Fruit fly (Drosophila melanogaster) whole organism, embryonic: Measurements from ENCODE around the gene Sirt4.

Experiments used
- CG10462 ChIP-seq: fragments of 200-800 bp; sonication (Bioruptor generic); optimal IDR thresholded peaks from 2 replicates; lab custom pipeline; 2016; ENCODE audit warnings: missing biosample characterization, missing genetic modification characterization
- CG11456 ChIP-seq: fragments of 200-800 bp; sonication (Bioruptor generic); IDR thresholded peaks from 3 replicates; pipeline ENCODE4 v1.3.6; 2022; ENCODE audit warnings: missing biosample characterization, missing genetic modification characterization
- CG12071 ChIP-seq: fragments of 200-800 bp; sonication (Bioruptor generic); optimal IDR thresholded peaks from 3 replicates; lab custom pipeline; 2018; ENCODE audit warnings: missing biosample characterization, mild to moderate bottlenecking, missing genetic modification characterization
- CG12104 ChIP-seq: fragments of 200-800 bp; sonication (Bioruptor generic); optimal IDR thresholded peaks from 3 replicates; lab custom pipeline; 2016; ENCODE audit warnings: missing biosample characterization, missing genetic modification characterization
- CG12236 ChIP-seq: fragments of 200-800 bp; sonication (Bioruptor generic); optimal IDR thresholded peaks from 2 replicates; lab custom pipeline; 2016; ENCODE audit warnings: missing biosample characterization, missing genetic modification characterization
- CG15696 ChIP-seq: fragments of 200-800 bp; sonication (Bioruptor generic); optimal IDR thresholded peaks from 2 replicates; lab custom pipeline; 2019; ENCODE audit warnings: missing biosample characterization, mild to moderate bottlenecking, missing genetic modification characterization, moderate library complexity
- CG1603 ChIP-seq: fragments of 200-800 bp; sonication (Bioruptor generic); optimal IDR thresholded peaks from 2 replicates; lab custom pipeline; 2019; ENCODE audit warnings: missing biosample characterization, mild to moderate bottlenecking, missing genetic modification characterization, moderate library complexity
- CG1647 ChIP-seq: fragments of 200-800 bp; sonication (Bioruptor generic); optimal IDR thresholded peaks from 3 replicates; lab custom pipeline; 2016; ENCODE audit warnings: missing biosample characterization, missing genetic modification characterization
- CG17385 ChIP-seq: fragments of 200-800 bp; sonication (Bioruptor generic); optimal IDR thresholded peaks from 3 replicates; lab custom pipeline; 2018; ENCODE audit warnings: missing biosample characterization, mild to moderate bottlenecking, missing genetic modification characterization
- CG1832 ChIP-seq: fragments of 200-800 bp; sonication (Bioruptor generic); optimal IDR thresholded peaks from 2 replicates; lab custom pipeline; 2017; ENCODE audit warnings: missing biosample characterization, mild to moderate bottlenecking, missing genetic modification characterization, inconsistent platforms
- CG18764 ChIP-seq: fragments of 200-800 bp; sonication (Bioruptor generic); optimal IDR thresholded peaks from 3 replicates; lab custom pipeline; 2016; ENCODE audit warnings: missing biosample characterization, missing genetic modification characterization
- CG34224 ChIP-seq: fragments of 200-800 bp; sonication (Bioruptor generic); IDR thresholded peaks from 3 replicates; pipeline ENCODE4 v1.3.6; 2022; ENCODE audit warnings: missing biosample characterization, missing genetic modification characterization; ENCODE audit not compliant: partially characterized antibody
- CG34376 ChIP-seq: fragments of 200-800 bp; sonication (Bioruptor generic); optimal IDR thresholded peaks from 2 replicates; lab custom pipeline; 2018; ENCODE audit warnings: missing biosample characterization, mild to moderate bottlenecking, missing genetic modification characterization
- CG34422 ChIP-seq: fragments of 200-800 bp; sonication (Bioruptor generic); IDR thresholded peaks from 3 replicates; pipeline ENCODE4 v1.3.6; 2022; ENCODE audit warnings: missing biosample characterization, missing genetic modification characterization
- CG4282 ChIP-seq: fragments of 200-800 bp; sonication (Bioruptor generic); optimal IDR thresholded peaks from 2 replicates; lab custom pipeline; 2016; ENCODE audit warnings: missing biosample characterization, missing genetic modification characterization
- CG4424 ChIP-seq: fragments of 200-800 bp; sonication (Bioruptor generic); optimal IDR thresholded peaks from 3 replicates; lab custom pipeline; 2016; ENCODE audit warnings: missing biosample characterization, missing genetic modification characterization
- CG4730 ChIP-seq: fragments of 200-800 bp; sonication (Bioruptor generic); IDR thresholded peaks from 2 replicates; pipeline ENCODE4 v1.3.6; 2022; ENCODE audit warnings: missing biosample characterization, missing genetic modification characterization
- CG6765 ChIP-seq: fragments of 200-800 bp; sonication (Bioruptor generic); optimal IDR thresholded peaks from 3 replicates; lab custom pipeline; 2017; ENCODE audit warnings: missing biosample characterization, mild to moderate bottlenecking, missing genetic modification characterization
- CG8281 ChIP-seq: fragments of 200-800 bp; sonication (Bioruptor generic); optimal IDR thresholded peaks from 2 replicates; lab custom pipeline; 2018; ENCODE audit warnings: missing biosample characterization, mild to moderate bottlenecking, missing genetic modification characterization, moderate library complexity
- CG8388 ChIP-seq: fragments of 200-800 bp; sonication (Bioruptor generic); optimal IDR thresholded peaks from 2 replicates; lab custom pipeline; 2019; ENCODE audit warnings: missing biosample characterization, mild to moderate bottlenecking, missing genetic modification characterization, moderate library complexity
- CG9609 ChIP-seq: fragments of 200-800 bp; sonication (Bioruptor generic); optimal IDR thresholded peaks from 3 replicates; lab custom pipeline; 2016; ENCODE audit warnings: missing biosample characterization, missing genetic modification characterization
- CG9727 ChIP-seq: fragments of 200-800 bp; sonication (Bioruptor generic); optimal IDR thresholded peaks from 3 replicates; lab custom pipeline; 2017; ENCODE audit warnings: missing biosample characterization, mild to moderate bottlenecking, missing genetic modification characterization
- D19A ChIP-seq: fragments of 200-800 bp; optimal IDR thresholded peaks from 3 replicates; lab custom pipeline; 2019; ENCODE audit warnings: missing biosample characterization, mild to moderate bottlenecking, missing genetic modification characterization, moderate library complexity
- Deaf1 ChIP-seq: fragments of 200-800 bp; optimal IDR thresholded peaks from 3 replicates; lab custom pipeline; 2019; ENCODE audit warnings: missing biosample characterization, mild to moderate bottlenecking, missing genetic modification characterization, moderate library complexity
- Elba2 ChIP-seq: fragments of 200-800 bp; sonication (Bioruptor generic); optimal IDR thresholded peaks from 3 replicates; lab custom pipeline; 2016; ENCODE audit warnings: missing biosample characterization, missing genetic modification characterization
- Ets65A ChIP-seq: fragments of 200-800 bp; sonication (Bioruptor generic); peaks from one replicate; lab custom pipeline; 2016; ENCODE audit warnings: missing biosample characterization, missing genetic modification characterization
- MBD-R2 ChIP-seq: fragments of 200-800 bp; sonication (Bioruptor generic); IDR thresholded peaks from 2 replicates; pipeline ENCODE4 v1.3.6; 2022; ENCODE audit warnings: missing biosample characterization, missing genetic modification characterization
- Max ChIP-seq: fragments of 200-800 bp; sonication (Bioruptor generic); optimal IDR thresholded peaks from 2 replicates; lab custom pipeline; 2016; ENCODE audit warnings: missing biosample characterization, mild to moderate bottlenecking, missing genetic modification characterization
- Tbp ChIP-seq: fragments of >200 bp; optimal IDR thresholded peaks from 2 replicates; lab custom pipeline; 2018; ENCODE audit warnings: missing biosample characterization, missing genetic modification characterization
- amos ChIP-seq: fragments of 200-800 bp; sonication (Bioruptor generic); IDR thresholded peaks from 2 replicates; pipeline ENCODE4 v1.3.6; 2022; ENCODE audit warnings: missing biosample characterization, missing genetic modification characterization; ENCODE audit not compliant: partially characterized antibody
- cad ChIP-seq: fragments of >200 bp; optimal IDR thresholded peaks from 2 replicates; lab custom pipeline; 2017; ENCODE audit warnings: missing biosample characterization, missing genetic modification characterization
- cato ChIP-seq: fragments of 200-800 bp; sonication (Bioruptor generic); optimal IDR thresholded peaks from 2 replicates; lab custom pipeline; 2016; ENCODE audit warnings: missing biosample characterization, missing genetic modification characterization, borderline replicate concordance
- caup ChIP-seq: fragments of 200-800 bp; sonication (Bioruptor generic); optimal IDR thresholded peaks from 3 replicates; lab custom pipeline; 2017; ENCODE audit warnings: missing biosample characterization, mild to moderate bottlenecking, missing genetic modification characterization, moderate library complexity; ENCODE audit not compliant: severe bottlenecking
- dati ChIP-seq: fragments of 200-800 bp; sonication (Bioruptor generic); IDR thresholded peaks from 2 replicates; pipeline ENCODE4 v1.3.6; 2022; ENCODE audit warnings: missing biosample characterization, missing genetic modification characterization
- dpn ChIP-seq, 2 experiments: fragments of 200-800 bp; sonication (Bioruptor generic); optimal IDR thresholded peaks; 3 replicates each; lab custom pipeline; 2016; ENCODE audit warnings: missing biosample characterization in 2 of 2, missing genetic modification characterization in 2 of 2
- dysf ChIP-seq: fragments of 200-800 bp; sonication (Bioruptor generic); IDR thresholded peaks from 3 replicates; pipeline ENCODE4 v1.3.6; 2022; ENCODE audit warnings: missing biosample characterization, missing genetic modification characterization
- fd3F ChIP-seq: fragments of 200-800 bp; sonication (Bioruptor generic); optimal IDR thresholded peaks from 2 replicates; lab custom pipeline; 2018; ENCODE audit warnings: missing biosample characterization, mild to moderate bottlenecking, missing genetic modification characterization, moderate library complexity
- ftz-f1 ChIP-seq: fragments of 200-800 bp; sonication (Bioruptor generic); optimal IDR thresholded peaks from 2 replicates; lab custom pipeline; 2016; ENCODE audit warnings: missing biosample characterization, missing genetic modification characterization
- gem ChIP-seq: fragments of 200-800 bp; sonication (Bioruptor generic); optimal IDR thresholded peaks from 2 replicates; lab custom pipeline; 2019; ENCODE audit warnings: missing biosample characterization, mild to moderate bottlenecking, missing genetic modification characterization, moderate library complexity
- grn ChIP-seq: fragments of 200-800 bp; sonication (Bioruptor generic); optimal IDR thresholded peaks from 3 replicates; lab custom pipeline; 2017; ENCODE audit warnings: missing biosample characterization, missing genetic modification characterization
- kay ChIP-seq: fragments of 200-800 bp; sonication (Bioruptor generic); optimal IDR thresholded peaks from 2 replicates; lab custom pipeline; 2016; ENCODE audit warnings: missing biosample characterization, missing genetic modification characterization
- ken ChIP-seq: fragments of 200-800 bp; sonication (Bioruptor generic); IDR thresholded peaks from 3 replicates; pipeline ENCODE4 v1.3.6; 2022; ENCODE audit warnings: missing biosample characterization, missing genetic modification characterization
- maf-S ChIP-seq: fragments of 200-800 bp; sonication (Bioruptor generic); optimal IDR thresholded peaks from 2 replicates; lab custom pipeline; 2016; ENCODE audit warnings: missing biosample characterization, missing genetic modification characterization
- nom ChIP-seq: fragments of 200-800 bp; sonication (Bioruptor generic); optimal IDR thresholded peaks from 2 replicates; lab custom pipeline; 2017; ENCODE audit warnings: missing biosample characterization, missing genetic modification characterization, mild to moderate bottlenecking, moderate library complexity, missing genetic modification reagents
- oc ChIP-seq: fragments of 200-800 bp; sonication (Bioruptor generic); optimal IDR thresholded peaks from 2 replicates; lab custom pipeline; 2018; ENCODE audit warnings: missing biosample characterization, mild to moderate bottlenecking, missing genetic modification characterization, moderate library complexity
- psq ChIP-seq: fragments of 200-800 bp; sonication (Bioruptor generic); optimal IDR thresholded peaks from 2 replicates; lab custom pipeline; 2017; ENCODE audit warnings: missing biosample characterization, missing genetic modification characterization
- sens-2 ChIP-seq: fragments of 200-800 bp; sonication (Bioruptor generic); IDR thresholded peaks from 2 replicates; pipeline ENCODE4 v1.3.6; 2022; ENCODE audit warnings: missing biosample characterization, missing genetic modification characterization
- sob ChIP-seq: fragments of 200-800 bp; sonication (Bioruptor generic); IDR thresholded peaks from 2 replicates; pipeline ENCODE4 v1.3.6; 2022; ENCODE audit warnings: missing biosample characterization, missing genetic modification characterization
- tll ChIP-seq, 2 experiments: fragments of 200-800 bp in 1 of 2; fragments of >200 bp in 1 of 2; sonication (Bioruptor generic) in 1 of 2; optimal IDR thresholded peaks; 2 replicates each; lab custom pipeline; 2017 to 2019; ENCODE audit warnings: missing biosample characterization in 2 of 2, missing genetic modification characterization in 2 of 2, mild to moderate bottlenecking in 1 of 2, moderate library complexity in 1 of 2
- tup ChIP-seq: fragments of 200-800 bp; sonication (Bioruptor generic); optimal IDR thresholded peaks from 2 replicates; lab custom pipeline; 2016; ENCODE audit warnings: missing biosample characterization, mild to moderate bottlenecking, missing genetic modification characterization, moderate library complexity
- unc-4 ChIP-seq: fragments of 200-800 bp; sonication (Bioruptor generic); IDR thresholded peaks from 2 replicates; pipeline ENCODE4 v1.3.6; 2022; ENCODE audit warnings: missing biosample characterization, missing genetic modification characterization; ENCODE audit not compliant: partially characterized antibody

The Sirt4 gene

DNA sequence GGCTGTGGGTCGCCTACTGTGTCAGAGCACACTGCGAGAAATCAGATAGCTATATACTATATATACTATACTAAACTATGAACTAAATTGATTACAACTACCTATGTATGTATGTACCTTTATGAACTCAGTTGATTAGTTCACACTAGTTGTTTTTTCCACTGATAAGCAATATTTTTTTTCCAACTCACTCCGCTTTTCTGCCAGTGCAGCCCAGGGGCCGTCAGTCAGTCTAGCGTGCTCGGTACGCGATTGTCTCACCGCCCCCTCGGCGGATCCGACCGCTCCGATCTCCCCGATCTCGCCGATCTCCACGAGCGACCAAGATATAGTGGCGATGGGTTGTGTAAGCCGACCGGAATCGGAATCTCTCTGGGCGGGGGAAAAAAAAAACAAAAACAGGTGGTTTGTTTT, 40.2 kb upstream of the Sirt4 start (continued):
- peak; percentile 92 for TF ChIP-seq CG11456 (GFP tag; lab: Robert Waterston, UW)
- no peak for TF ChIP-seq CG4282 (GFP tag; lab: Kevin White, UChicago)
- peak; percentile 92 for TF ChIP-seq CG34422 (GFP tag; lab: Robert Waterston, UW)
- TF ChIP-seq psq (GFP tag; lab: Kevin White, UChicago), result no peak
- TF ChIP-seq fd3F (GFP tag; lab: Kevin White, UChicago), result peak; percentile 68
- TF ChIP-seq Ets65A, result peak; percentile 84
- peak; percentile 90 for TF ChIP-seq CG1603 (tag; lab: Kevin White, UChicago)
- no peak for TF ChIP-seq CG12236 (GFP tag; lab: Kevin White, UChicago)
- no peak for TF ChIP-seq cad
- peak; percentile 96 for TF ChIP-seq dysf
- peak; percentile 65 for TF ChIP-seq tup (GFP tag; lab: Kevin White, UChicago)
- TF ChIP-seq ftz-f1 (GFP tag; lab: Kevin White, UChicago), result peak; percentile 13
- peak; percentile 68 for TF ChIP-seq CG1647 (GFP tag; lab: Kevin White, UChicago)
- TF ChIP-seq CG15696 (tag; lab: Kevin White, UChicago), result peak; percentile 44
- TF ChIP-seq MBD-R2 (GFP tag; lab: Robert Waterston, UW), result peak; percentile 79
- TF ChIP-seq sob (GFP tag; lab: Robert Waterston, UW), result peak; percentile 92
- TF ChIP-seq CG4424, result peak; percentile 78
- TF ChIP-seq CG9727, result peak; percentile 78
- peak; percentile 82 for TF ChIP-seq ken
- peak; percentile 73 for TF ChIP-seq Max (GFP tag; lab: Kevin White, UChicago)
- TF ChIP-seq CG34224 (GFP tag; lab: Robert Waterston, UW), result no peak
- peak; percentile 42; the same call in 1 of the 2 replicates for TF ChIP-seq sens-2
- peak; percentile 48 for TF ChIP-seq cato (GFP tag; lab: Kevin White, UChicago)
- TF ChIP-seq caup (GFP tag; lab: Kevin White, UChicago), result peak; percentile 87
- TF ChIP-seq CG18764 (GFP tag; lab: Kevin White, UChicago), result peak; percentile 58
- TF ChIP-seq CG34376 (GFP tag; lab: Kevin White, UChicago), result peak; percentile 50
- TF ChIP-seq tll (GFP tag; optimal IDR thresholded peaks at IDR 0.05; lab: Kevin White, UChicago), result no peak
- no peak for TF ChIP-seq Elba2
- peak; percentile 66 for TF ChIP-seq CG12104 (GFP tag; lab: Kevin White, UChicago)
- TF ChIP-seq CG10462 (GFP tag; lab: Kevin White, UChicago), result peak; percentile 28
- TF ChIP-seq Tbp (GFP tag; lab: Kevin White, UChicago), result no peak
- TF ChIP-seq CG8281 (tag; lab: Kevin White, UChicago), result peak; percentile 57
- peak; percentile 39 for TF ChIP-seq oc
- peak; percentile 82 for TF ChIP-seq Deaf1 (tag; lab: Kevin White, UChicago)
- peak; percentile 73 for TF ChIP-seq CG17385 (GFP tag; lab: Kevin White, UChicago)
- peak; percentile 64 for TF ChIP-seq CG8388
- peak; percentile 66 for TF ChIP-seq grn
- TF ChIP-seq dpn (GFP tag; optimal IDR thresholded peaks at IDR 0.05; lab: Kevin White, UChicago), result peak; percentile 79 to 82
- TF ChIP-seq CG9609 (GFP tag; lab: Kevin White, UChicago), result peak; percentile 29
- peak; percentile 80 for TF ChIP-seq dati (GFP tag; lab: Robert Waterston, UW)
- peak; percentile 62 for TF ChIP-seq nom (GFP tag; lab: Kevin White, UChicago)
- TF ChIP-seq unc-4 (GFP tag; lab: Robert Waterston, UW), result no peak
- peak; percentile 88 for TF ChIP-seq CG4730 (GFP tag; lab: Robert Waterston, UW)
- peak; percentile 42 for TF ChIP-seq maf-S (GFP tag; lab: Kevin White, UChicago)
- peak; percentile 91 for TF ChIP-seq gem
- TF ChIP-seq CG1832, result no peak
- no peak for TF ChIP-seq amos (GFP tag; lab: Robert Waterston, UW)
- TF ChIP-seq CG12071, result peak; percentile 86
- peak; percentile 68 for TF ChIP-seq CG6765 (GFP tag; lab: Kevin White, UChicago)
- TF ChIP-seq kay (GFP tag; lab: Kevin White, UChicago), result peak; percentile 75
- peak; percentile 72 for TF ChIP-seq D19A (tag; lab: Kevin White, UChicago)
